Fruit fly (Drosophila melanogaster): ENCODE results near the gene Pfdn2.
A peak's percentile ranks its signal among the peaks of the same experiment; 100 is the strongest.

The Pfdn2 gene

dm6 chr3L:11119396-11119900 lies 45.3 kb upstream of the Pfdn2 start:
- TF ChIP-seq CG10348 (GFP tag; IDR thresholded peaks at IDR 0.05), result no peak
- TF ChIP-seq rn (GFP tag; IDR thresholded peaks at IDR 0.05), result peak; percentile 46
- TF ChIP-seq D1 (tag; optimal IDR thresholded peaks at IDR 0.05), result no peak
- peak; percentile 29; the same call in 1 of the 2 replicates for TF ChIP-seq Ets98B (GFP tag; IDR thresholded peaks at IDR 0.05)
- no peak for TF ChIP-seq CG13204 (GFP tag; optimal IDR thresholded peaks at IDR 0.05)
- peak; percentile 60; the same call in 2 of the 3 replicates for TF ChIP-seq CG4496 (GFP tag; IDR thresholded peaks at IDR 0.05)
- TF ChIP-seq fd96Ca (GFP tag; IDR thresholded peaks at IDR 0.05), result peak; percentile 50; the same call in 2 of the 3 replicates

dm6 chr3L:11118627-11119395 lies 44.6 kb upstream of the Pfdn2 start:
- no peak for TF ChIP-seq CG9948 (tag; optimal IDR thresholded peaks at IDR 0.05)
- peak; percentile 2 for TF ChIP-seq CG14655 (GFP tag; optimal IDR thresholded peaks at IDR 0.05)
- TF ChIP-seq CG32121 (GFP tag; IDR thresholded peaks at IDR 0.05), result peak; percentile 67
- TF ChIP-seq fd96Ca (GFP tag; IDR thresholded peaks at IDR 0.05), result peak; percentile 69; the same call in 2 of the 3 replicates
- peak; percentile 59; the same call in 2 of the 3 replicates for TF ChIP-seq CG4496 (GFP tag; IDR thresholded peaks at IDR 0.05)
- no peak for TF ChIP-seq D1 (tag; optimal IDR thresholded peaks at IDR 0.05)
- TF ChIP-seq Ets98B (GFP tag; IDR thresholded peaks at IDR 0.05), result peak; percentile 65
- TF ChIP-seq Pif1B (GFP tag; optimal IDR thresholded peaks at IDR 0.05), result no peak
- peak; percentile 29 for TF ChIP-seq EcR (GFP tag; optimal IDR thresholded peaks at IDR 0.05)
- TF ChIP-seq CG17806 (tag; optimal IDR thresholded peaks at IDR 0.05), result no peak
- TF ChIP-seq Pif1A (GFP tag; optimal IDR thresholded peaks at IDR 0.05), result peak; percentile 42
- no peak for TF ChIP-seq CG15710 (tag; optimal IDR thresholded peaks at IDR 0.05)
- no peak for TF ChIP-seq CG10348 (GFP tag; IDR thresholded peaks at IDR 0.05)
- TF ChIP-seq CG13204 (GFP tag; optimal IDR thresholded peaks at IDR 0.05), result peak; percentile 64
- TF ChIP-seq gl (tag; optimal IDR thresholded peaks at IDR 0.05), result peak; percentile 55
- TF ChIP-seq CG34367 (tag; optimal IDR thresholded peaks at IDR 0.05), result no peak
- peak; percentile 72 for TF ChIP-seq CG12605 (GFP tag; IDR thresholded peaks at IDR 0.05)

- no peak for TF ChIP-seq rn (GFP tag; IDR thresholded peaks at IDR 0.05)
- no peak for TF ChIP-seq Ets98B (GFP tag; IDR thresholded peaks at IDR 0.05)
- no peak for TF ChIP-seq CG4496 (GFP tag; IDR thresholded peaks at IDR 0.05)
- no peak for TF ChIP-seq gl (tag; optimal IDR thresholded peaks at IDR 0.05)
- no peak for TF ChIP-seq Snoo (tag; optimal IDR thresholded peaks at IDR 0.05)
- TF ChIP-seq CG10348 (GFP tag; IDR thresholded peaks at IDR 0.05), result no peak
- no peak for TF ChIP-seq CG13204 (GFP tag; optimal IDR thresholded peaks at IDR 0.05)
- TF ChIP-seq CG17806 (tag; optimal IDR thresholded peaks at IDR 0.05), result no peak
- TF ChIP-seq Pif1B (GFP tag; optimal IDR thresholded peaks at IDR 0.05), result no peak
- no peak for TF ChIP-seq EcR (GFP tag; optimal IDR thresholded peaks at IDR 0.05)
- no peak for TF ChIP-seq CG8159 (tag; optimal IDR thresholded peaks at IDR 0.05)
- no peak for TF ChIP-seq fd96Ca (GFP tag; IDR thresholded peaks at IDR 0.05)
- no peak for TF ChIP-seq Pif1A (GFP tag; optimal IDR thresholded peaks at IDR 0.05)
- TF ChIP-seq CG8301 (tag; optimal IDR thresholded peaks at IDR 0.05), result no peak
- TF ChIP-seq CG12605 (GFP tag; IDR thresholded peaks at IDR 0.05), result no peak
Measured at dm6 chr3L:11117733-11118132, 43.5 kb upstream of the Pfdn2 start.

dm6 chr3L:11113198-11114197 lies 39.3 kb upstream of the Pfdn2 start, which contains the start of gene Sod1:
Sod1 (minus strand) TSS chr3L:11113740.
- TF ChIP-seq CG12605 (GFP tag; IDR thresholded peaks at IDR 0.05) (peak; percentile 63), CG8159 (tag; optimal IDR thresholded peaks at IDR 0.05) (peak; percentile 41), Pif1A (GFP tag; optimal IDR thresholded peaks at IDR 0.05) (peak; percentile 74), Pif1B (GFP tag; optimal IDR thresholded peaks at IDR 0.05) (peak; percentile 51), CG10348 (GFP tag; IDR thresholded peaks at IDR 0.05) (no peak), CG32121 (GFP tag; IDR thresholded peaks at IDR 0.05) (no peak), CG13204 (GFP tag; optimal IDR thresholded peaks at IDR 0.05) (no peak), CG8301 (tag; optimal IDR thresholded peaks at IDR 0.05) (peak; percentile 46), CG14655 (GFP tag; optimal IDR thresholded peaks at IDR 0.05) (no peak), CG15710 (tag; optimal IDR thresholded peaks at IDR 0.05) (peak; percentile 41), gl (tag; optimal IDR thresholded peaks at IDR 0.05) (peak; percentile 76), Snoo (tag; optimal IDR thresholded peaks at IDR 0.05) (peak; percentile 65), Ets98B (GFP tag; IDR thresholded peaks at IDR 0.05) (peak; percentile 58; the same call in 1 of the 2 replicates), EcR (GFP tag; optimal IDR thresholded peaks at IDR 0.05) (peak; percentile 78), CG4496 (GFP tag; IDR thresholded peaks at IDR 0.05) (peak; percentile 62; the same call in 1 of the 3 replicates), CG34367 (tag; optimal IDR thresholded peaks at IDR 0.05) (peak; percentile 53)

- TF ChIP-seq CG14655 (GFP tag; optimal IDR thresholded peaks at IDR 0.05), result no peak
- TF ChIP-seq fd96Ca (GFP tag; IDR thresholded peaks at IDR 0.05), result no peak
- no peak for TF ChIP-seq CG17806 (tag; optimal IDR thresholded peaks at IDR 0.05)
- peak; percentile 46; the same call in 1 of the 2 replicates for TF ChIP-seq rn (GFP tag; IDR thresholded peaks at IDR 0.05)
Measured at dm6 chr3L:11112427-11112826, 38.2 kb upstream of the Pfdn2 start.
